Fruit fly (Drosophila melanogaster): Measurements from ENCODE around the gene CG31789.

The CG31789 gene

dm6 chr2L:18584617-18585016 is 21.1 kb upstream of the CG31789 start (continued):
- no peak for TF ChIP-seq CG2889 (GFP tag; IDR thresholded peaks at IDR 0.05)
- no peak for TF ChIP-seq Dp (GFP tag; optimal IDR thresholded peaks at IDR 0.05)
- no peak for TF ChIP-seq CG1647 (GFP tag; optimal IDR thresholded peaks at IDR 0.05)
- TF ChIP-seq jumu (GFP tag; optimal IDR thresholded peaks at IDR 0.05), result no peak
- no peak for TF ChIP-seq ERR (GFP tag; optimal IDR thresholded peaks at IDR 0.05)
- no peak for TF ChIP-seq fu2 (GFP tag; optimal IDR thresholded peaks at IDR 0.05)
- no peak for TF ChIP-seq CG18764 (GFP tag; optimal IDR thresholded peaks at IDR 0.05)
- TF ChIP-seq ems (GFP tag; optimal IDR thresholded peaks at IDR 0.05), result no peak
- TF ChIP-seq Stat92E (GFP tag; optimal IDR thresholded peaks at IDR 0.05), result no peak
- TF ChIP-seq CHES-1-like (GFP tag; optimal IDR thresholded peaks at IDR 0.05), result no peak
- TF ChIP-seq CG7928 (GFP tag; optimal IDR thresholded peaks at IDR 0.05), result no peak
- no peak for TF ChIP-seq CG12942 (GFP tag; optimal IDR thresholded peaks at IDR 0.05)
- TF ChIP-seq rib (GFP tag; IDR thresholded peaks at IDR 0.05), result no peak
- TF ChIP-seq bab2 (GFP tag; optimal IDR thresholded peaks at IDR 0.05), result no peak
- TF ChIP-seq dm (GFP tag; optimal IDR thresholded peaks at IDR 0.05), result no peak
- TF ChIP-seq Rfx (GFP tag; IDR thresholded peaks at IDR 0.05), result 0 out of 2 replicates have a peak, but pooled peaks have one; percentile 33
- TF ChIP-seq CG1024 (GFP tag; IDR thresholded peaks at IDR 0.05), result no peak
- no peak for TF ChIP-seq CG10959 (GFP tag; IDR thresholded peaks at IDR 0.05)
- TF ChIP-seq NC2α (GFP tag; optimal IDR thresholded peaks at IDR 0.05), result no peak
- no peak for TF ChIP-seq tll (GFP tag; optimal IDR thresholded peaks at IDR 0.05)
- TF ChIP-seq hkb (optimal IDR thresholded peaks at IDR 0.05), result no peak
- TF ChIP-seq hkb (GFP tag; IDR thresholded peaks at IDR 0.05), result 0 out of 2 replicates have a peak, but pooled peaks have one; percentile 19
- no peak for TF ChIP-seq kay (GFP tag; optimal IDR thresholded peaks at IDR 0.05)
- no peak for TF ChIP-seq CG9437 (GFP tag; optimal IDR thresholded peaks at IDR 0.05)
- peak; percentile 14 for TF ChIP-seq CG1603 (tag; optimal IDR thresholded peaks at IDR 0.05)
- TF ChIP-seq Lim3 (GFP tag; IDR thresholded peaks at IDR 0.05), result no peak
- TF ChIP-seq CG4820 (GFP tag; optimal IDR thresholded peaks at IDR 0.05), result no peak
- no peak for TF ChIP-seq CG10274 (GFP tag; optimal IDR thresholded peaks at IDR 0.05)
- no peak for TF ChIP-seq CG1529 (GFP tag; optimal IDR thresholded peaks at IDR 0.05)
- no peak for TF ChIP-seq zfh2 (GFP tag; optimal IDR thresholded peaks at IDR 0.05)
- no peak for TF ChIP-seq sqz (GFP tag; optimal IDR thresholded peaks at IDR 0.05)
- TF ChIP-seq wdn (GFP tag; IDR thresholded peaks at IDR 0.05), result no peak
- TF ChIP-seq lmd (GFP tag; IDR thresholded peaks at IDR 0.05), result no peak
- TF ChIP-seq H15 (GFP tag; IDR thresholded peaks at IDR 0.05), result 0 out of 3 replicates have a peak, but pooled peaks have one; percentile 39
- TF ChIP-seq CG8089 (GFP tag; optimal IDR thresholded peaks at IDR 0.05), result no peak
- no peak for TF ChIP-seq croc (GFP tag; conservative IDR thresholded peaks at IDR 0.05)
- TF ChIP-seq sd (tag; optimal IDR thresholded peaks at IDR 0.05), result no peak
- no peak for TF ChIP-seq Deaf1 (tag; optimal IDR thresholded peaks at IDR 0.05)
- no peak for TF ChIP-seq CG8388 (GFP tag; optimal IDR thresholded peaks at IDR 0.05)
- TF ChIP-seq sens (GFP tag), result peak; percentile 81
- no peak for TF ChIP-seq B-H1 (GFP tag; IDR thresholded peaks at IDR 0.05)
- peak; percentile 50 for TF ChIP-seq Hmr (GFP tag; optimal IDR thresholded peaks at IDR 0.05)
- TF ChIP-seq fd64A (GFP tag; optimal IDR thresholded peaks at IDR 0.05), result no peak
- no peak for TF ChIP-seq pzg (GFP tag; optimal IDR thresholded peaks at IDR 0.05)
- TF ChIP-seq CG14710 (tag; optimal IDR thresholded peaks at IDR 0.05), result no peak
- no peak for TF ChIP-seq esg (GFP tag; conservative IDR thresholded peaks at IDR 0.05)
- TF ChIP-seq CG15601 (tag; optimal IDR thresholded peaks at IDR 0.05), result no peak
- peak; percentile 36; the same call in 1 of the 2 replicates for TF ChIP-seq cas (GFP tag; IDR thresholded peaks at IDR 0.05)
- no peak for TF ChIP-seq br (optimal IDR thresholded peaks at IDR 0.05)
- TF ChIP-seq vnd (GFP tag; IDR thresholded peaks at IDR 0.05; ENCODE audit: partially characterized antibody), result no peak
- TF ChIP-seq BtbVII (GFP tag; optimal IDR thresholded peaks at IDR 0.05), result no peak
- no peak for TF ChIP-seq CG4617 (GFP tag; optimal IDR thresholded peaks at IDR 0.05; ENCODE audit: borderline replicate concordance)
- no peak for TF ChIP-seq H2.0 (GFP tag; IDR thresholded peaks at IDR 0.05)
